Fruit fly (Drosophila melanogaster): Measurements from ENCODE around the gene Npc2c.

Npc2c gene

dm6 chr3R:10042664-10043372 is 17.2 kb upstream of the Npc2c start, which contains the start of the genes Mical and CG3909 (continued):
- TF ChIP-seq Blimp-1 (GFP tag; optimal IDR thresholded peaks at IDR 0.05) = peak; percentile 39
- peak; percentile 38 for TF ChIP-seq CG11902 (GFP tag; optimal IDR thresholded peaks at IDR 0.05)
- no peak for TF ChIP-seq dac (GFP tag; optimal IDR thresholded peaks at IDR 0.05)
- TF ChIP-seq CG15336 (GFP tag; IDR thresholded peaks at IDR 0.05) = peak; percentile 78
- peak; percentile 69 for TF ChIP-seq vri (GFP tag; optimal IDR thresholded peaks at IDR 0.05)
- TF ChIP-seq Gug (GFP tag; IDR thresholded peaks at IDR 0.05) = peak; percentile 76
- peak; percentile 82 for TF ChIP-seq Eip78C (GFP tag)
- peak; percentile 69 for TF ChIP-seq Hr39 (GFP tag; optimal IDR thresholded peaks at IDR 0.05)
- peak; percentile 76 for TF ChIP-seq CG8632 (GFP tag; optimal IDR thresholded peaks at IDR 0.05)
- TF ChIP-seq CG6792 (GFP tag; optimal IDR thresholded peaks at IDR 0.05) = peak; percentile 78

- TF ChIP-seq OdsH (GFP tag; optimal IDR thresholded peaks at IDR 0.05) (no peak), CG6792 (GFP tag; optimal IDR thresholded peaks at IDR 0.05) (no peak), CG7368 (GFP tag; optimal IDR thresholded peaks at IDR 0.05) (no peak), Eip78C (GFP tag) (peak; percentile 48), CG6854 (GFP tag; optimal IDR thresholded peaks at IDR 0.05) (no peak), Blimp-1 (GFP tag; optimal IDR thresholded peaks at IDR 0.05) (no peak), CG15336 (GFP tag; IDR thresholded peaks at IDR 0.05) (no peak), CG16779 (tag; optimal IDR thresholded peaks at IDR 0.05) (no peak), svp (GFP tag) (no peak), CG1621 (tag; optimal IDR thresholded peaks at IDR 0.05) (no peak), CG10669 (GFP tag; optimal IDR thresholded peaks at IDR 0.05) (no peak), CG9139 (GFP tag; optimal IDR thresholded peaks at IDR 0.05) (no peak), Eip75B (GFP tag; optimal IDR thresholded peaks at IDR 0.05) (no peak), Hr38 (GFP tag; optimal IDR thresholded peaks at IDR 0.05) (no peak), CG3919 (GFP tag; optimal IDR thresholded peaks at IDR 0.05) (no peak), achi (GFP tag; optimal IDR thresholded peaks at IDR 0.05) (no peak), CG6808 (GFP tag; optimal IDR thresholded peaks at IDR 0.05) (no peak), Sox102F (GFP tag; optimal IDR thresholded peaks at IDR 0.05) (no peak), esn (GFP tag; optimal IDR thresholded peaks at IDR 0.05) (peak; percentile 6), Hr4 (GFP tag; optimal IDR thresholded peaks at IDR 0.05) (no peak), vri (GFP tag; optimal IDR thresholded peaks at IDR 0.05) (peak; percentile 42), dac (GFP tag; optimal IDR thresholded peaks at IDR 0.05) (no peak), spab (GFP tag; optimal IDR thresholded peaks at IDR 0.05) (no peak), CG6276 (GFP tag; optimal IDR thresholded peaks at IDR 0.05) (no peak), dsx (GFP tag; optimal IDR thresholded peaks at IDR 0.05; ENCODE audit: poor library complexity, severe bottlenecking) (peak; percentile 1), fd59A (GFP tag; optimal IDR thresholded peaks at IDR 0.05) (no peak), Smox (GFP tag; optimal IDR thresholded peaks at IDR 0.05) (no peak), fkh (GFP tag; optimal IDR thresholded peaks at IDR 0.05) (peak; percentile 52), CG6163 (GFP tag; IDR thresholded peaks at IDR 0.05) (no peak), eg (GFP tag; IDR thresholded peaks at IDR 0.05) (no peak), salr (GFP tag; optimal IDR thresholded peaks at IDR 0.05) (no peak), CG8632 (GFP tag; optimal IDR thresholded peaks at IDR 0.05) (no peak), CG34406 (GFP tag; optimal IDR thresholded peaks at IDR 0.05) (no peak), Eip93F (GFP tag; optimal IDR thresholded peaks at IDR 0.05) (no peak), Ets96B (tag; optimal IDR thresholded peaks at IDR 0.05) (no peak), Sox15 (GFP tag; optimal IDR thresholded peaks at IDR 0.05) (no peak), CG8319 (GFP tag; optimal IDR thresholded peaks at IDR 0.05) (no peak), Ets21C (GFP tag; optimal IDR thresholded peaks at IDR 0.05) (no peak), CG11902 (GFP tag; optimal IDR thresholded peaks at IDR 0.05) (no peak), acj6 (GFP tag; optimal IDR thresholded peaks at IDR 0.05) (no peak), CG11294 (GFP tag; IDR thresholded peaks at IDR 0.05) (no peak), CG31627 (GFP tag; optimal IDR thresholded peaks at IDR 0.05) (no peak), lz (GFP tag; optimal IDR thresholded peaks at IDR 0.05) (no peak), topi (GFP tag; optimal IDR thresholded peaks at IDR 0.05) (peak; percentile 33), CG10631 (GFP tag; optimal IDR thresholded peaks at IDR 0.05) (no peak)
Measured at dm6 chr3R:10045343-10045742, 14.7 kb upstream of the Npc2c start, which contains the start of the genes CG11722 and mtTFB2. Gene CG11722 (minus strand): TSS chr3R:10045542. Gene mtTFB2 (plus strand): TSS chr3R:10045574.
